Worm (Caenorhabditis elegans) whole organism, L1 larva: ENCODE results near the gene F11A5.15.

Experiments used
- C16A3.4 ChIP-seq: fragments of 150-350 bp; optimal IDR thresholded peaks from 2 replicates; lab custom pipeline; 2014; ENCODE audit warnings: missing biosample characterization, missing genetic modification characterization
- C34B4.2 ChIP-seq: sonication (generic microtip); optimal IDR thresholded peaks from 2 replicates; lab custom pipeline; 2017; ENCODE audit warnings: mild to moderate bottlenecking, missing genetic modification characterization, missing compliant biosample characterization
- Y116A8C.19 ChIP-seq: sonication (generic microtip); optimal IDR thresholded peaks from 2 replicates; lab custom pipeline; 2016; ENCODE audit warnings: missing compliant biosample characterization, missing genetic modification characterization, borderline replicate concordance
- alr-1 ChIP-seq: fragments of 200-800 bp; sonication (Bioruptor generic); optimal IDR thresholded peaks from 2 replicates; lab custom pipeline; 2018; ENCODE audit warnings: borderline replicate concordance, mild to moderate bottlenecking, missing genetic modification characterization, missing compliant biosample characterization
- ama-1 ChIP-seq: fragments of 150-350 bp; optimal IDR thresholded peaks from 2 replicates; lab custom pipeline; 2014
- ceh-90 ChIP-seq: sonication (generic microtip); optimal IDR thresholded peaks from 2 replicates; lab custom pipeline; 2016; ENCODE audit warnings: missing genetic modification characterization, missing compliant biosample characterization
- ces-1 ChIP-seq: fragments of 150-350 bp; optimal IDR thresholded peaks from 2 replicates; lab custom pipeline; 2014; ENCODE audit warnings: missing biosample characterization, missing genetic modification reagents, missing genetic modification characterization
- dpl-1 ChIP-seq, 3 experiments: fragments of 150-350 bp in 2 of 3; sonication (generic microtip) in 1 of 3; optimal IDR thresholded peaks; 2 replicates each; lab custom pipeline; 2014 to 2017; ENCODE audit warnings: missing biosample characterization in 3 of 3, missing genetic modification characterization in 3 of 3, missing genetic modification reagents in 3 of 3
- efl-1 ChIP-seq, 4 experiments: fragments of 150-350 bp; optimal IDR thresholded peaks in 3 of 4; peaks in 1 of 4; 1 replicate in 1 of 4; 2 replicates in 3 of 4; lab custom pipeline; 2014; ENCODE audit warnings: missing biosample characterization in 2 of 4, missing genetic modification characterization in 2 of 4, missing genetic modification reagents in 2 of 4
- efl-3 ChIP-seq: fragments of 200-800 bp; sonication (Bioruptor generic); optimal IDR thresholded peaks from 2 replicates; lab custom pipeline; 2018; ENCODE audit warnings: mild to moderate bottlenecking, missing genetic modification characterization, missing compliant biosample characterization
- elt-2 ChIP-seq: sonication (generic microtip); optimal IDR thresholded peaks from 2 replicates; lab custom pipeline; 2016; ENCODE audit warnings: missing genetic modification characterization, mild to moderate bottlenecking, inconsistent platforms, missing compliant biosample characterization, missing genetic modification reagents
- elt-3 ChIP-seq, 6 experiments: fragments of 150-350 bp in 1 of 6; sonication (generic microtip); optimal IDR thresholded peaks; 2 replicates each; lab custom pipeline; 2017 to 2018; ENCODE audit warnings: missing biosample characterization in 6 of 6, missing genetic modification characterization in 6 of 6, inconsistent platforms in 1 of 6
- ets-5 ChIP-seq: fragments of 200-800 bp; sonication (Bioruptor generic); IDR thresholded peaks from 2 replicates; pipeline ENCODE4 v1.3.6; 2022; ENCODE audit warnings: missing genetic modification characterization, missing compliant biosample characterization
- fkh-10 ChIP-seq: sonication (generic microtip); optimal IDR thresholded peaks from 2 replicates; lab custom pipeline; 2017; ENCODE audit warnings: missing biosample characterization, missing genetic modification reagents, missing genetic modification characterization
- fkh-8 ChIP-seq: sonication (generic microtip); optimal IDR thresholded peaks from 2 replicates; lab custom pipeline; 2016; ENCODE audit warnings: mild to moderate bottlenecking, missing genetic modification characterization, missing compliant biosample characterization
- hlh-17 ChIP-seq: fragments of 200-800 bp; sonication (Bioruptor generic); optimal IDR thresholded peaks from 2 replicates; lab custom pipeline; 2018; ENCODE audit warnings: missing genetic modification characterization, mild to moderate bottlenecking, missing compliant biosample characterization, moderate library complexity, borderline replicate concordance
- hlh-4 ChIP-seq: sonication (generic microtip); optimal IDR thresholded peaks from 2 replicates; lab custom pipeline; 2016; ENCODE audit warnings: mild to moderate bottlenecking, missing genetic modification characterization, missing compliant biosample characterization
- isw-1 ChIP-seq: fragments of 200-800 bp; sonication (Bioruptor generic); IDR thresholded peaks from 2 replicates; pipeline ENCODE4 v1.3.6; 2022; ENCODE audit warnings: missing genetic modification characterization, missing compliant biosample characterization
- jun-1 ChIP-seq: fragments of 150-350 bp; optimal IDR thresholded peaks from 2 replicates; lab custom pipeline; 2014; ENCODE audit warnings: missing biosample characterization, missing genetic modification reagents, missing genetic modification characterization
- lin-39 ChIP-seq: fragments of 150-350 bp; optimal IDR thresholded peaks from 2 replicates; lab custom pipeline; 2014; ENCODE audit warnings: missing biosample characterization, missing genetic modification reagents, missing genetic modification characterization
- mef-2 ChIP-seq: fragments of 150-350 bp; optimal IDR thresholded peaks from 2 replicates; lab custom pipeline; 2014; ENCODE audit warnings: missing biosample characterization, missing genetic modification characterization
- nhr-19 ChIP-seq: fragments of 200-800 bp; sonication (Bioruptor generic); conservative IDR thresholded peaks from 2 replicates; pipeline ENCODE4 v1.3.6; 2022; ENCODE audit warnings: missing genetic modification characterization, missing compliant biosample characterization
- nhr-237 ChIP-seq: fragments of 150-350 bp; optimal IDR thresholded peaks from 2 replicates; lab custom pipeline; 2014; ENCODE audit warnings: missing biosample characterization, missing genetic modification characterization
- nhr-28 ChIP-seq: fragments of 150-350 bp; optimal IDR thresholded peaks from 2 replicates; lab custom pipeline; 2014; ENCODE audit warnings: missing biosample characterization, missing genetic modification characterization
- nhr-76 ChIP-seq: sonication (generic microtip); optimal IDR thresholded peaks from 2 replicates; lab custom pipeline; 2017; ENCODE audit warnings: missing biosample characterization, missing genetic modification characterization
- nhr-77 ChIP-seq: fragments of 150-350 bp; optimal IDR thresholded peaks from 2 replicates; lab custom pipeline; 2014; ENCODE audit warnings: missing biosample characterization, missing genetic modification characterization
- nhr-85 ChIP-seq: sonication (generic microtip); peaks from one replicate; lab custom pipeline; 2016; ENCODE audit warnings: missing genetic modification characterization, inconsistent platforms, missing compliant biosample characterization
- nhr-90 ChIP-seq: sonication (generic microtip); optimal IDR thresholded peaks from 2 replicates; lab custom pipeline; 2016; ENCODE audit warnings: mild to moderate bottlenecking, missing genetic modification characterization, missing compliant biosample characterization; ENCODE audit not compliant: poor library complexity
- pag-3 ChIP-seq: sonication (generic microtip); optimal IDR thresholded peaks from 2 replicates; lab custom pipeline; 2017; ENCODE audit warnings: missing genetic modification characterization, mild to moderate bottlenecking, missing compliant biosample characterization, antibody characterized with exemption, borderline replicate concordance; ENCODE audit not compliant: insufficient read depth
- pax-3 ChIP-seq: fragments of 200-800 bp; sonication (Bioruptor generic); optimal IDR thresholded peaks from 2 replicates; lab custom pipeline; 2018; ENCODE audit warnings: mild to moderate bottlenecking, missing genetic modification characterization, moderate library complexity, missing compliant biosample characterization
- snpc-4 ChIP-seq: fragments of 150-350 bp; optimal IDR thresholded peaks from 2 replicates; lab custom pipeline; 2014; ENCODE audit warnings: missing biosample characterization, missing genetic modification characterization
- sptf-1 ChIP-seq: fragments of 150-350 bp; optimal IDR thresholded peaks from 2 replicates; lab custom pipeline; 2014; ENCODE audit warnings: missing biosample characterization, missing genetic modification characterization
- tbx-2 ChIP-seq: sonication (generic microtip); optimal IDR thresholded peaks from 2 replicates; lab custom pipeline; 2016; ENCODE audit warnings: missing genetic modification characterization, missing compliant biosample characterization
- unc-30 ChIP-seq: sonication (generic microtip); optimal IDR thresholded peaks from 2 replicates; lab custom pipeline; 2017; ENCODE audit warnings: missing biosample characterization, missing genetic modification characterization
- unc-98 ChIP-seq: fragments of 200-800 bp; sonication (Bioruptor generic); IDR thresholded peaks from 2 replicates; pipeline ENCODE4 v1.3.6; 2022; ENCODE audit warnings: missing genetic modification characterization, missing compliant biosample characterization
- zag-1 ChIP-seq: fragments of 150-350 bp; optimal IDR thresholded peaks from 2 replicates; lab custom pipeline; 2014; ENCODE audit warnings: missing biosample characterization, missing genetic modification characterization
- zip-4 ChIP-seq: fragments of 200-800 bp; sonication (Bioruptor generic); optimal IDR thresholded peaks from 2 replicates; lab custom pipeline; 2018; ENCODE audit warnings: mild to moderate bottlenecking, missing genetic modification characterization, moderate library complexity, missing compliant biosample characterization
- ztf-11 ChIP-seq, 2 experiments: sonication (generic microtip); optimal IDR thresholded peaks; 2 replicates each; lab custom pipeline; 2016 to 2017; ENCODE audit warnings: missing genetic modification characterization in 2 of 2, missing biosample characterization in 1 of 2, missing compliant biosample characterization in 1 of 2

F11A5.15 gene

DNA sequence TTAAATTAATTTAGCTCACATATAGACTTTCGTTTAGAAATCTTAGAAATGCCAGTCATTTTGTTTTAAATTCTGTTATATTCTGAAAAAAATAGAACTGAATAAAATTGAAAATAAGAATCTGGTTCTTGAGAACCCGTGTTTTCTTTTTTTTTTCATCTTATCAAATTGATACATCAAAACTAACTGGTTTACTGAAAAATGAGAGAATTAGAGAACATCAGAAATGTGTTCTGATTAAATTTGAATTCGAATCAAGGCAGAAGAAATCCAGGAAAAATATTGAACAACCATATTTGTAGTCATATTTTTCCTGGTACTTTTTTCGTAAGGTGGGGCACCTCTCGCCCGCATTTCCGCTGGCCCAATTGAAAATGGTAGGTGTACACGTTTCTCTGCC, at the start of gene F11A5.15:
F11A5.15 (minus strand) TSS at position 101 of the 400 bp plus-strand sequence.
- TF ChIP-seq ama-1 (lab: Kevin White, UChicago) (no peak), efl-1 (optimal IDR thresholded peaks at IDR 0.05; lab: Kevin White, UChicago) (no peak), efl-1 (GFP tag; optimal IDR thresholded peaks at IDR 0.05 in 1 of 2; lab: Kevin White, UChicago) (peak in 1 of 2 experiments; percentile 31), elt-3 (tag; optimal IDR thresholded peaks at IDR 0.05; lab: Kevin White, UChicago) (peak in 1 of 6 experiments; percentile 26)
- TF ChIP-seq, all 84 proteins: peak for 2

DNA sequence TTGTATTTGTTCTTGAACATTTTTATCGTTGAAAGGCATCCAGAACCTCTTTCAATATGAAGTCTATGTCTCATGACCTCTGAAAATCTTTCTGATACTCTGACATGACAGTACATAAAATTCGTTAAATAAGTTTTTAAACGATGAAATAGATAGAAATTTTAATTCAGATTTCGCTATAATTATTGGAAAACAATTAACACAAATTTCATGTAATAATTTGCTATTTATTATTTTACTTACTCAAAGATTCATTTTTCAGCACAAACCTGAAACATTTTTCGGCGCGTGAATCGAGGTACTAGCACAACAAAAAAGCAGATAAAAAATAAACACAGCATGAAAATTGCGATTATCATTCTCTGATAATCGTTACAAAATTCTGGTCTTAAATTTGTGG, 48.1 kb upstream of the F11A5.15 start, which contains the start of gene T13F3.4:
T13F3.4 (minus strand) TSS at position 101 of the 400 bp plus-strand sequence.
- TF ChIP-seq unc-98 (GFP tag; lab: Robert Waterston, UW) (no peak), alr-1 (no peak), fkh-10 (GFP tag; lab: Kevin White, UChicago) (no peak), C34B4.2 (tag; lab: Kevin White, UChicago) (no peak), zag-1 (tag; lab: Kevin White, UChicago) (no peak), elt-2 (no peak), dpl-1 (GFP tag; optimal IDR thresholded peaks at IDR 0.05; lab: Kevin White, UChicago) (no peak), unc-30 (tag; lab: Kevin White, UChicago) (no peak), fkh-8 (tag; lab: Kevin White, UChicago) (no peak)
- TF ChIP-seq, all 84 proteins: peak for 0

DNA sequence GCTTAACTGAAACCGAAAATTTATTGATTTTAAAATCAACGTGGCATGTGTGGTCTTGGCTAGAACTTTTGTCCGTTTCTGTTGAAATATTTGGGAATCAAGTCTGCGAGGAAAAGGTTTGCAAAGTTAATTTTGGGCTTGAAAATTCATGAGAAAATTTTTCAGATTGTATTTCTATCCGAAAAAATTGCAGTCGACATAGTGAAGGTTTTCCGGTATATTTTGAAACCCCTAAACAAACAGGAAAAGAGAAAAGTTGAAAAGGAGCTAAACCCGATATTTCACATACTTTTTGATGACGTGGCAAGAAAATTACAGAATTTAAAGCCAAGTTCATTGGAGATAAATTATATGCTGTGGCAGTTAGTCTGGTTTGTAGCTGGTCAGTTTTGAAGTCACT, 41.3 kb upstream of the F11A5.15 start, which contains the start of gene nhr-127:
nhr-127 (plus strand) TSS at position 301 of the 400 bp plus-strand sequence.
- no peak for TF ChIP-seq nhr-90 (tag; lab: Kevin White, UChicago)
- TF ChIP-seq ceh-90: no peak
- no peak for TF ChIP-seq Y116A8C.19 (tag; lab: Kevin White, UChicago)
- no peak for TF ChIP-seq sptf-1 (tag; lab: Kevin White, UChicago)

DNA sequence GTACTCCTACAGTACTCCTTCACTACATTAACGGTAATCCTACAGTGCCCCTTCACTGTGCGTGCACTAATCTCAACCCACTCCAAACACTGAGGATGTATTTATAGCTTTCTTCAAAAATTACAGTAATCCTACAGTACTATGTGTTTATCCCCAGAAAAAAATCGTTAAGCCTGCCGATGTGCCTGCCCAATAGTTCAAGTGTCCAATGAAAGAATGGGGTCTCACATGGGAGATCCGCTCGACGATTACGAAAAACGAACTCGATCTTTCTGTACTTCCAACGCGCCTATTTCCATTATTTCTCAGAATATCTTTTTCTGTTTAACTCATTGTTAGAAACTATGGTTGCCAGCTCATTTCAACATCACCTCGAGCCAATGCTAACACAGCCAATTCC, 39.7 kb upstream of the F11A5.15 start, which contains the start of gene nhr-218:
nhr-218 (plus strand) TSS at position 301 of the 400 bp plus-strand sequence.
- TF ChIP-seq elt-2: no peak
- TF ChIP-seq nhr-77 (tag; lab: Kevin White, UChicago): no peak
- no peak for TF ChIP-seq C34B4.2 (tag; lab: Kevin White, UChicago)
- TF ChIP-seq tbx-2 (tag; lab: Kevin White, UChicago): no peak
- no peak for TF ChIP-seq efl-3 (GFP tag; lab: Kevin White, UChicago)
- no peak for TF ChIP-seq mef-2
- TF ChIP-seq nhr-85 (tag; lab: Kevin White, UChicago): no peak
- TF ChIP-seq pag-3 (tag; lab: Kevin White, UChicago): no peak
- no peak for TF ChIP-seq ceh-90
- TF ChIP-seq hlh-17: no peak
- no peak for TF ChIP-seq lin-39
- no peak for TF ChIP-seq jun-1 (tag; lab: Kevin White, UChicago)
- TF ChIP-seq, all 84 proteins: peak for 0

DNA sequence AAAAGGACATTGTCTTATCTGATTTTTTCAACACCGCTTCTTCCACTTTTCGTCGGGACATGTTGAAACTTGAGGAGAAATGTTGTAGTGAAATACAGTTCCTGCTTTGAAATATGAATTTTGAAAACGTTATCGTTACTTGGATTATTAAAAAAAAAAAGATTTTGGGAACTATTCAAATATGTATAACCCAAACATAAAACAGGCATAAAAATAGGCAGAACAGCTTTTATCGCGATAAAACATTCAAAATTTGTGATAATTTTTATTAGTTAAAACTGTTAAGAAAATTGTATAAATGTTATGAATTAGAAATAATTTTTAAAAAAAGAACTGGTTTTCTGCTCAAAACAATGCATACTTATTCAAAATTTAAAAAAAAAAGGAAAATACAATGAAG, 38.0 kb upstream of the F11A5.15 start, which contains the start of gene bgnt-1.3:
bgnt-1.3 (minus strand) TSS at position 101 of the 400 bp plus-strand sequence.
- TF ChIP-seq ets-5 (GFP tag; lab: Robert Waterston, UW) (no peak), hlh-4 (tag; lab: Kevin White, UChicago) (no peak), nhr-28 (no peak), nhr-237 (tag; lab: Kevin White, UChicago) (no peak), ztf-11 (tag; optimal IDR thresholded peaks at IDR 0.05; lab: Kevin White, UChicago) (no peak), hlh-17 (no peak), snpc-4 (tag; lab: Kevin White, UChicago) (no peak), nhr-76 (tag; lab: Kevin White, UChicago) (no peak), nhr-19 (GFP tag; lab: Robert Waterston, UW) (no peak), zip-4 (GFP tag; lab: Kevin White, UChicago) (no peak), ces-1 (no peak), C16A3.4 (tag; lab: Kevin White, UChicago) (no peak), dpl-1 (GFP tag; optimal IDR thresholded peaks at IDR 0.05; lab: Kevin White, UChicago) (no peak), pax-3 (tag; lab: Kevin White, UChicago) (no peak), isw-1 (GFP tag; lab: Robert Waterston, UW) (no peak), ama-1 (lab: Kevin White, UChicago) (no peak), jun-1 (tag; lab: Kevin White, UChicago) (no peak)
